Worm (Caenorhabditis elegans) whole organism, L2 larva: Measurements from ENCODE around the gene ZK507.1.

Experiments used
- C34F6.9 ChIP-seq: fragments of 150-350 bp; optimal IDR thresholded peaks from 2 replicates; lab custom pipeline; 2014; ENCODE audit warnings: missing biosample characterization, missing genetic modification characterization
- F13H6.1 ChIP-seq: sonication (generic microtip); optimal IDR thresholded peaks from 2 replicates; lab custom pipeline; 2016; ENCODE audit warnings: missing genetic modification characterization, missing compliant biosample characterization
- R02D3.7 ChIP-seq: fragments of 150-350 bp; optimal IDR thresholded peaks from 2 replicates; lab custom pipeline; 2014; ENCODE audit warnings: missing biosample characterization, missing genetic modification characterization
- aly-2 ChIP-seq: fragments of 150-350 bp; optimal IDR thresholded peaks from 2 replicates; lab custom pipeline; 2014; ENCODE audit warnings: missing biosample characterization, missing genetic modification characterization
- ama-1 ChIP-seq: fragments of 150-350 bp; optimal IDR thresholded peaks from 2 replicates; lab custom pipeline; 2018; ENCODE audit warnings: inconsistent platforms
- blmp-1 ChIP-seq: sonication (generic microtip); optimal IDR thresholded peaks from 2 replicates; lab custom pipeline; 2017; ENCODE audit warnings: missing genetic modification characterization, mild to moderate bottlenecking, missing compliant biosample characterization, antibody characterized with exemption, moderate library complexity; ENCODE audit not compliant: insufficient read depth
- ceh-16 ChIP-seq: fragments of 150-350 bp; optimal IDR thresholded peaks from 2 replicates; lab custom pipeline; 2014; ENCODE audit warnings: missing biosample characterization, missing genetic modification characterization
- ceh-82 ChIP-seq: fragments of 150-350 bp; optimal IDR thresholded peaks from 2 replicates; lab custom pipeline; 2014; ENCODE audit warnings: missing biosample characterization, missing genetic modification characterization
- crh-2 ChIP-seq: sonication (generic microtip); optimal IDR thresholded peaks from 2 replicates; lab custom pipeline; 2017; ENCODE audit warnings: missing biosample characterization, missing genetic modification characterization
- dmd-4 ChIP-seq: sonication (generic microtip); optimal IDR thresholded peaks from 2 replicates; lab custom pipeline; 2017; ENCODE audit warnings: missing biosample characterization, missing genetic modification characterization
- egl-27 ChIP-seq: sonication (generic microtip); optimal IDR thresholded peaks from 3 replicates; lab custom pipeline; 2017; ENCODE audit warnings: missing biosample characterization, missing genetic modification reagents, missing genetic modification characterization
- elt-1 ChIP-seq: fragments of 150-350 bp; optimal IDR thresholded peaks from 2 replicates; lab custom pipeline; 2014; ENCODE audit warnings: missing biosample characterization, missing genetic modification characterization
- fos-1 ChIP-seq: fragments of 150-350 bp; optimal IDR thresholded peaks from 2 replicates; lab custom pipeline; 2014; ENCODE audit warnings: missing biosample characterization, missing genetic modification characterization
- gmeb-1 ChIP-seq: fragments of 150-350 bp; optimal IDR thresholded peaks from 2 replicates; lab custom pipeline; 2014; ENCODE audit warnings: missing biosample characterization, missing genetic modification characterization
- lin-39 ChIP-seq: fragments of 150-350 bp; optimal IDR thresholded peaks from 2 replicates; lab custom pipeline; 2014; ENCODE audit warnings: missing biosample characterization, missing genetic modification reagents, missing genetic modification characterization
- lsy-2 ChIP-seq, 2 experiments: fragments of 150-350 bp in 1 of 2; sonication (generic microtip) in 1 of 2; optimal IDR thresholded peaks; 2 replicates each; lab custom pipeline; 2014 to 2017; ENCODE audit warnings: missing biosample characterization in 2 of 2, missing genetic modification characterization in 2 of 2
- mab-5 ChIP-seq: fragments of 150-350 bp; optimal IDR thresholded peaks from 2 replicates; lab custom pipeline; 2014; ENCODE audit warnings: missing biosample characterization, missing genetic modification characterization
- mbf-1 ChIP-seq: sonication (generic microtip); optimal IDR thresholded peaks from 2 replicates; lab custom pipeline; 2017; ENCODE audit warnings: missing biosample characterization, missing genetic modification characterization
- mdl-1 ChIP-seq, 2 experiments: fragments of 150-350 bp in 1 of 2; sonication (generic microtip) in 1 of 2; optimal IDR thresholded peaks; 2 replicates each; lab custom pipeline; 2017; ENCODE audit warnings: missing biosample characterization in 2 of 2, missing genetic modification characterization in 2 of 2
- nhr-10 ChIP-seq: sonication (generic microtip); optimal IDR thresholded peaks from 2 replicates; lab custom pipeline; 2017; ENCODE audit warnings: missing biosample characterization, missing genetic modification characterization
- nhr-11 ChIP-seq: fragments of 150-350 bp; optimal IDR thresholded peaks from 2 replicates; lab custom pipeline; 2014; ENCODE audit warnings: missing biosample characterization, missing genetic modification characterization
- nhr-12 ChIP-seq: fragments of 150-350 bp; optimal IDR thresholded peaks from 2 replicates; lab custom pipeline; 2014; ENCODE audit warnings: missing biosample characterization, missing genetic modification characterization
- nhr-129 ChIP-seq: fragments of 150-350 bp; optimal IDR thresholded peaks from 2 replicates; lab custom pipeline; 2014; ENCODE audit warnings: missing biosample characterization, missing genetic modification characterization
- nhr-21 ChIP-seq: fragments of 150-350 bp; optimal IDR thresholded peaks from 2 replicates; lab custom pipeline; 2014; ENCODE audit warnings: missing biosample characterization, missing genetic modification characterization
- nhr-23 ChIP-seq: fragments of 150-350 bp; optimal IDR thresholded peaks from 2 replicates; lab custom pipeline; 2014; ENCODE audit warnings: missing biosample characterization, missing genetic modification reagents, missing genetic modification characterization
- nhr-25 ChIP-seq: fragments of 150-350 bp; sonication (generic microtip); optimal IDR thresholded peaks from 3 replicates; lab custom pipeline; 2014; ENCODE audit warnings: missing biosample characterization, missing genetic modification characterization
- nhr-77 ChIP-seq: fragments of 150-350 bp; optimal IDR thresholded peaks from 2 replicates; lab custom pipeline; 2014; ENCODE audit warnings: missing biosample characterization, missing genetic modification characterization
- sem-4 ChIP-seq: fragments of 150-350 bp; optimal IDR thresholded peaks from 2 replicates; lab custom pipeline; 2014; ENCODE audit warnings: missing biosample characterization, missing genetic modification reagents, missing genetic modification characterization
- skn-1 ChIP-seq: sonication (generic microtip); optimal IDR thresholded peaks from 2 replicates; lab custom pipeline; 2017; ENCODE audit warnings: missing biosample characterization, missing genetic modification characterization
- sma-3 ChIP-seq: sonication (generic microtip); optimal IDR thresholded peaks from 2 replicates; lab custom pipeline; 2016; ENCODE audit warnings: missing genetic modification reagents, missing genetic modification characterization, missing compliant biosample characterization
- sma-9 ChIP-seq, 2 experiments: fragments of 150-350 bp in 1 of 2; sonication (generic microtip) in 1 of 2; optimal IDR thresholded peaks; 2 replicates each; lab custom pipeline; 2014 to 2016; ENCODE audit warnings: missing genetic modification characterization in 2 of 2, mild to moderate bottlenecking in 1 of 2, missing biosample characterization in 1 of 2, missing compliant biosample characterization in 1 of 2, missing genetic modification reagents in 1 of 2, moderate library complexity in 1 of 2
- snpc-4 ChIP-seq: fragments of 150-350 bp; optimal IDR thresholded peaks from 2 replicates; lab custom pipeline; 2014; ENCODE audit warnings: missing biosample characterization, missing genetic modification characterization
- unc-39 ChIP-seq: fragments of 150-350 bp; optimal IDR thresholded peaks from 2 replicates; lab custom pipeline; 2014; ENCODE audit warnings: missing biosample characterization, missing genetic modification characterization
- unc-55 ChIP-seq: fragments of 150-350 bp; sonication (generic microtip); optimal IDR thresholded peaks from 3 replicates; lab custom pipeline; 2014; ENCODE audit warnings: missing biosample characterization, missing genetic modification reagents, missing genetic modification characterization
- zag-1 ChIP-seq: fragments of 150-350 bp; optimal IDR thresholded peaks from 2 replicates; lab custom pipeline; 2014; ENCODE audit warnings: missing biosample characterization, missing genetic modification characterization
- ztf-1 ChIP-seq: fragments of 200-800 bp; sonication (Bioruptor generic); conservative IDR thresholded peaks from 2 replicates; pipeline ENCODE4 v1.3.6; 2022; ENCODE audit warnings: missing genetic modification characterization, missing compliant biosample characterization
- ztf-4 ChIP-seq: fragments of 150-350 bp; optimal IDR thresholded peaks from 2 replicates; lab custom pipeline; 2014; ENCODE audit warnings: missing biosample characterization, missing genetic modification characterization

ZK507.1 gene

DNA sequence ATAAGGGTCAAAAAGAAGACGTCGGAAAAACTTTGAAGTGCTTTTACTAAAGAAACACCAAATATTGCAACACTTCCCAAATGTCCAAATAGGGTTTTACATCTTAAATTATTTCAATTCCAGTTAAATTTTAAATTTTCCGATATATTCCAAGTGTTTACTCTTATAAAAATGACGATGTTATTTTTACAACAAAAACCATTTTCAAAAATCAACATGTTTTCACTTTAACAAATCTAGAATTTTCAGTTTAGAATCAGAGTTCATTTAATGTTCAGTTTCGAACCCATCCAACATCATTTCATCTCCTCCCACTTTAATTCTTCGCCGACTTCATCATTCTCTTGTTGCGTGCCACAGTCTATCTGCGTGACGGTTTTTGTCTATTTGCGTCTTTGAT lies 2.5 kb upstream of the ZK507.1 start, which contains the start of gene dos-1:
Gene dos-1, plus strand, starts transcription at position 301 of the 400 bp plus-strand sequence.
- no peak for TF ChIP-seq unc-39 (tag; lab: Kevin White, UChicago)
- no peak for TF ChIP-seq nhr-10 (tag; lab: Kevin White, UChicago)
- TF ChIP-seq lin-39 (tag; lab: Kevin White, UChicago): no peak
- no peak for TF ChIP-seq aly-2 (tag; lab: Kevin White, UChicago)
- no peak for TF ChIP-seq mbf-1
- TF ChIP-seq ceh-16 (tag; lab: Kevin White, UChicago): no peak
- no peak for TF ChIP-seq nhr-25
- TF ChIP-seq ztf-1 (GFP tag; lab: Robert Waterston, UW): no peak
- no peak for TF ChIP-seq elt-1 (tag; lab: Kevin White, UChicago)
- TF ChIP-seq sma-3 (GFP tag; lab: Kevin White, UChicago): no peak

DNA sequence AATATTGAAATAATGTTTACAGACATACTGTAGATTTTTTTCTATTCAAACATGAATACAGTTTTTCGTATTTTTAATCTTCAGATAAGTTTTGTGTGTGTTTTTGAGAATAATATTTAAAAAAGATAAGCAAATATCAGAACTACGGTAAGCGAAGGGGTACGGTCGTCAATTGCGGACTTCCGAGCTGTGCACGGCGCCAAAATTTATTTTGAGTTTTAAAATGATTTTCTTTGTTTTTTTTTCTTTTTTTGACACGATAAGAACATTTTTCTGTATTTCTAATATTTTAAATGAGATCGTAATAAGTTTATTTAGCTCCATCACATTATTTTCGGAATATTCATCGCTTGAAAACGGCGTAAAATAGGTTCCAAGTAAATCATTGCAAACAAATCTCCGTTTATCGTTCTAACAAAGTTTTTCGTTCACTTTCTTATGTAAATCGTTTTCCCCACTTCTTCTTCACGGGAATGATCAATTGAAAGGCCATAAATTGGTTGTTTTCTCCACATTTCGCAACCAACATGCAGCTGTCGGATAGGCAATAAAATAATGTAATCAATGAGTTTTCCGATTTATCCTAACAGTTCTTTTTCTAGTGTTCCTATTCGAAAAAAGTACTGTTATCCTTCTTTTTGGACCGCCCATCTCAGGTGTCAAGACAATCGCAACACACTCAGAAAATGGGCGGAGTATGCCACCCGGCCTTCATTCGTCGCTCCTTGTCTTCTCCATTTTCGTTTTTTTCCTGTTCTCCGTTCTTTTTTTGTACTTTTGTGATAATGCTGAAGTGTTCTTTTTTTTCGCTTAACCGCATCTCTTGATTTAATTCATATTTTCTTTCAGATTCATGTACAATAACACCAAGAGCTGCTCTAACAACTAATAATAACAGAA lies 9.5 kb downstream of the ZK507.1 start, which contains the start of gene glp-1:
Gene glp-1, plus strand, starts transcription at position 850 of the 900 bp plus-strand sequence.
- TF ChIP-seq nhr-77 (tag; lab: Kevin White, UChicago): no peak
- no peak for TF ChIP-seq ceh-82 (tag; lab: Kevin White, UChicago)
- no peak for TF ChIP-seq R02D3.7 (tag; lab: Kevin White, UChicago)
- no peak for TF ChIP-seq mbf-1
- TF ChIP-seq aly-2 (tag; lab: Kevin White, UChicago): no peak
- no peak for TF ChIP-seq skn-1 (tag; lab: Kevin White, UChicago)
- no peak for TF ChIP-seq nhr-10 (tag; lab: Kevin White, UChicago)
- no peak for TF ChIP-seq mab-5 (tag; lab: Kevin White, UChicago)
- no peak for TF ChIP-seq ztf-4
- TF ChIP-seq nhr-21 (tag; lab: Kevin White, UChicago): no peak
- TF ChIP-seq ama-1 (lab: Kevin White, UChicago): no peak

DNA sequence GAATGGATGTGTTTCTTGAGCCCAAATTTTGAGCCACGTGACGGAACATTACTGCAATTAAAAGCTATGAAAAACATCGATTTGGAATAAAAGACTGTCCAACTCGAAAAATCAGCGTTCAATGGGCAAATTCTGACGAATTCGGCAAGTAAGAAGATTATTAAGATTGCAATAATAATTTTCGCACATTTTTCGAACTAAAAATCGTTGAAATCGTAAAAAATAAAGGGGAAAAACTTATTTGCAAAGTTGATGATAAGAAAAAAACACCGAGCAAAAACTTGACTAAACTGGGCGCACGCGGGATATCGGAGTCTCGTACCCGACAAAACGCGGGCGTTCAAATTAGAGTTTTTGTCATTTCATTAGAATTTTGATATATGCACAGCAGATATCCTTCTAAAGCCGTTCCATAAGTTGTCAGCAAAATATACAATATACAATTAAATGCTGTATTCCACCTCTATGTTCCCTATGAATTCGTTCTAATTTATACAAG lies 11.7 kb downstream of the ZK507.1 start, which contains the start of the genes mccc-2 and mrpl-44:
Gene mccc-2, minus strand, starts transcription at position 51 of the 499 bp plus-strand sequence.
Gene mrpl-44, minus strand, starts transcription at position 51 of the 499 bp plus-strand sequence.
- TF ChIP-seq zag-1 (tag; lab: Kevin White, UChicago) (no peak), unc-55 (GFP tag; lab: Kevin White, UChicago) (peak; percentile 51), gmeb-1 (tag; lab: Kevin White, UChicago) (peak; percentile 90), lsy-2 (tag; optimal IDR thresholded peaks at IDR 0.05; lab: Kevin White, UChicago) (peak in 1 of 2 experiments; percentile 40), C34F6.9 (tag; lab: Kevin White, UChicago) (peak; percentile 36), unc-39 (tag; lab: Kevin White, UChicago) (no peak), fos-1 (tag; lab: Kevin White, UChicago) (peak; percentile 7)

DNA sequence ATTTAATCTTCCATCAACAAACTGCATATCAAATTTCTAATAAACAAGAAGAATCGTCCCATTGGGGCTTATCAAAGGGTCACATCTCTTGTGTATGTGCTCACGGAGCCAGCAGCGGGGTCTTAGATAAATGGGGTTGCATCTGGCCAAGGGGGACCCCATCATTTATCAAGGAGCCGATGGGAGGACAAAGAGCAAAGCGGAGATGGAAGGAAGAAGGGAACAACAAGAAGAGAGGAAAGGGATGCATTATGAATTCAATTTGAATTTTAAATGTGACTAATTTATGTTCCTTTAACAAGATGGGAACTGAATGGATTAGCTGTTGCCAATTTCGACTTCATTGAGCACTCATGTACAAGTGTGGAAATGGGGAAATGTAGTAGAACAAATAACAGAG lies 16.8 kb downstream of the ZK507.1 start:
- TF ChIP-seq mab-5 (tag; lab: Kevin White, UChicago) (peak; percentile 84), F13H6.1 (tag; lab: Kevin White, UChicago) (peak; percentile 44), nhr-12 (tag; lab: Kevin White, UChicago) (no peak), sma-9 (GFP tag; optimal IDR thresholded peaks at IDR 0.05; lab: Kevin White, UChicago) (peak; percentile 35), sma-9 (tag; optimal IDR thresholded peaks at IDR 0.05; lab: Kevin White, UChicago) (no peak), nhr-11 (tag; lab: Kevin White, UChicago) (no peak), lin-39 (tag; lab: Kevin White, UChicago) (peak; percentile 9), lsy-2 (tag; optimal IDR thresholded peaks at IDR 0.05; lab: Kevin White, UChicago) (peak in 1 of 2 experiments; percentile 50), C34F6.9 (tag; lab: Kevin White, UChicago) (peak; percentile 28), zag-1 (tag; lab: Kevin White, UChicago) (peak; percentile 42)

DNA sequence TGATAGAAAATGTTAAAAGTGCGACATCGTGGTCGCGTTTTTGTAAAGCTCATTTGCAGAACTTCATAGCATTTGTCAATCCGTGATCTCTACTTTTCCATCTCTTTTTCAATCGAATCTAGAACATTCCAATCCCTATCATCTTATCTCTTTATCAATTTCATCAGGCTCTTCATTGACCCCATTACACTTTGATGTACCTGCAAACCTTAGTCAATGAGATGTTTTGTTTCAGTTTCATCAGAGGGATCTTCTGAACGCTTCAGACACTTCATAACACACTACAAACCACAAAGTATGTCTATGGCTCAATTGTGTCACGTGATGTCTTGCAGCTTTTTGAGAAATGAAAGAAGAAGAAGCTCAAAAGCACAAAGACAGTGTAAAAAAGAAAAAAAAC lies 18.0 kb downstream of the ZK507.1 start:
- TF ChIP-seq lsy-2 (tag; optimal IDR thresholded peaks at IDR 0.05; lab: Kevin White, UChicago): peak in 1 of 2 experiments; percentile 32
- TF ChIP-seq sma-9 (GFP tag; optimal IDR thresholded peaks at IDR 0.05; lab: Kevin White, UChicago): peak; percentile 47
- TF ChIP-seq sma-9 (tag; optimal IDR thresholded peaks at IDR 0.05; lab: Kevin White, UChicago): no peak
- no peak for TF ChIP-seq egl-27 (tag; lab: Kevin White, UChicago)
- no peak for TF ChIP-seq crh-2 (tag; lab: Kevin White, UChicago)
- TF ChIP-seq mdl-1 (tag; optimal IDR thresholded peaks at IDR 0.05; lab: Kevin White, UChicago): no peak
- TF ChIP-seq blmp-1 (tag; lab: Kevin White, UChicago): no peak
- TF ChIP-seq snpc-4 (tag; lab: Kevin White, UChicago): no peak
- TF ChIP-seq skn-1 (tag; lab: Kevin White, UChicago): no peak
- TF ChIP-seq fos-1 (tag; lab: Kevin White, UChicago): no peak
- peak; percentile 26 for TF ChIP-seq F13H6.1 (tag; lab: Kevin White, UChicago)
- peak; percentile 26 for TF ChIP-seq sem-4 (tag; lab: Kevin White, UChicago)
- peak; percentile 35 for TF ChIP-seq nhr-129
- no peak for TF ChIP-seq ztf-1 (GFP tag; lab: Robert Waterston, UW)
- TF ChIP-seq nhr-23 (tag; lab: Kevin White, UChicago): no peak
- no peak for TF ChIP-seq dmd-4 (tag; lab: Kevin White, UChicago)
- TF ChIP-seq nhr-77 (tag; lab: Kevin White, UChicago): no peak
- TF ChIP-seq C34F6.9 (tag; lab: Kevin White, UChicago): peak; percentile 37
